Fruit fly (Drosophila melanogaster): Measurements from ENCODE around the gene Nepl15.
A peak's percentile ranks its signal among the peaks of the same experiment; 100 is the strongest.

Nepl15 gene

DNA sequence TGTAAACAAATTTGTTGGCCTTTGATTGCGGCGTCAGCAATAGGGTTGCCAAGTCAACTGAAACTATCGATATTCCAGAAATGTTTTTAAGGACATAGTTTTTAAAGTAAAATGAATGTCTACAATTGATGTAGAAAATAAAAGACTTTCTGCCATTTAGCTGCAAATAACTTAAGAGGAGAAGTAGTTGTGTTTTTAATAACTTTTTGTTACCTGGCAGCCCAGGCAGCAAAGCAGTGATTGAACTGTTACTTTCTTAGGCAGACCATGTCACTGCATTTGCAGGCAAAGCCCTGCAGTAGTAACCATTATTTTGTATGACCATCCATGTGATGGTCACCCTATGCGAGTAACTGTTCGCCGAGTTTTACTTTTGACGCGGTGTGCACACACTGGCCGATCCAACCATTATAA lies 15.4 kb downstream of the Nepl15 start, which contains the start of the genes rumi, CG7029 and Usp12-46 (continued):
- TF ChIP-seq CG10979 (tag; optimal IDR thresholded peaks at IDR 0.05) (peak; percentile 81), ham (GFP tag; IDR thresholded peaks at IDR 0.05) (peak; percentile 69; the same call in 1 of the 2 replicates), Opbp (GFP tag; IDR thresholded peaks at IDR 0.05; ENCODE audit: partially characterized antibody) (peak; percentile 61), CG12071 (GFP tag; optimal IDR thresholded peaks at IDR 0.05) (peak; percentile 59), CoRest (tag; optimal IDR thresholded peaks at IDR 0.05) (peak; percentile 87), Trl (optimal IDR thresholded peaks at IDR 0.05) (peak in 1 of 2 experiments; percentile 1), Trl (GFP tag; optimal IDR thresholded peaks at IDR 0.05) (peak; percentile 92), CG4617 (GFP tag; optimal IDR thresholded peaks at IDR 0.05; ENCODE audit: borderline replicate concordance) (peak; percentile 85), ATbp (GFP tag; optimal IDR thresholded peaks at IDR 0.05) (peak; percentile 64), ttk (GFP tag; IDR thresholded peaks at IDR 0.05) (peak; percentile 76), Fer3 (tag; optimal IDR thresholded peaks at IDR 0.05) (peak; percentile 84), CG9932 (GFP tag; IDR thresholded peaks at IDR 0.05) (peak; percentile 88), Bdp1 (GFP tag; optimal IDR thresholded peaks at IDR 0.05) (peak; percentile 82), p53 (GFP tag; optimal IDR thresholded peaks at IDR 0.05) (peak; percentile 86), Elba2 (GFP tag; optimal IDR thresholded peaks at IDR 0.05) (peak; percentile 71), lov (optimal IDR thresholded peaks at IDR 0.05) (no peak), lov (GFP tag; IDR thresholded peaks at IDR 0.05) (peak; percentile 84; the same call in 2 of the 3 replicates), knrl (GFP tag; IDR thresholded peaks at IDR 0.05; ENCODE audit: partially characterized antibody) (peak; percentile 78), chm (GFP tag; IDR thresholded peaks at IDR 0.05) (peak; percentile 79; the same call in 1 of the 2 replicates), CG3995 (GFP tag; optimal IDR thresholded peaks at IDR 0.05) (peak; percentile 100), fu2 (GFP tag; optimal IDR thresholded peaks at IDR 0.05) (peak; percentile 90), D19B (GFP tag; optimal IDR thresholded peaks at IDR 0.05) (peak; percentile 58), CG42726 (GFP tag; IDR thresholded peaks at IDR 0.05; ENCODE audit: partially characterized antibody) (peak; percentile 44; the same call in 1 of the 2 replicates), org-1 (GFP tag; optimal IDR thresholded peaks at IDR 0.05) (peak; percentile 66), HmgZ (tag; optimal IDR thresholded peaks at IDR 0.05) (peak; percentile 96), vfl (GFP tag; optimal IDR thresholded peaks at IDR 0.05) (peak; percentile 68), Hr3 (GFP tag; optimal IDR thresholded peaks at IDR 0.05) (peak; percentile 88), wdn (GFP tag; IDR thresholded peaks at IDR 0.05) (peak; percentile 71), Myb (GFP tag; optimal IDR thresholded peaks at IDR 0.05) (peak; percentile 80), CG6683 (GFP tag; optimal IDR thresholded peaks at IDR 0.05) (peak; percentile 43), CG30431 (GFP tag; optimal IDR thresholded peaks at IDR 0.05) (peak; percentile 72), Antp (GFP tag; optimal IDR thresholded peaks at IDR 0.05) (peak; percentile 93), ssp (GFP tag; IDR thresholded peaks at IDR 0.05) (peak; percentile 75), CG9609 (GFP tag; optimal IDR thresholded peaks at IDR 0.05) (peak; percentile 87), Nf-YB (GFP tag; optimal IDR thresholded peaks at IDR 0.05) (peak; percentile 57), H2.0 (GFP tag; IDR thresholded peaks at IDR 0.05) (peak; percentile 83), unpg (GFP tag; optimal IDR thresholded peaks at IDR 0.05) (peak; percentile 89), CG3163 (GFP tag; optimal IDR thresholded peaks at IDR 0.05) (peak; percentile 81), CG32532 (GFP tag; IDR thresholded peaks at IDR 0.05) (peak; percentile 89), CG12236 (GFP tag; optimal IDR thresholded peaks at IDR 0.05) (peak; percentile 77), shn (GFP tag; optimal IDR thresholded peaks at IDR 0.05) (peak; percentile 89), CG6765 (GFP tag; optimal IDR thresholded peaks at IDR 0.05) (peak; percentile 63), CG8924 (tag; optimal IDR thresholded peaks at IDR 0.05) (peak; percentile 87), Aef1 (GFP tag; IDR thresholded peaks at IDR 0.05) (peak; percentile 84), ewg (GFP tag; optimal IDR thresholded peaks at IDR 0.05) (peak; percentile 67), gcm2 (GFP tag; optimal IDR thresholded peaks at IDR 0.05) (peak; percentile 67), HmgD (GFP tag; optimal IDR thresholded peaks at IDR 0.05) (peak; percentile 98), CG2129 (GFP tag; IDR thresholded peaks at IDR 0.05; ENCODE audit: partially characterized antibody) (peak; percentile 64), CG9437 (GFP tag; optimal IDR thresholded peaks at IDR 0.05) (peak; percentile 57), Lhr (GFP tag; optimal IDR thresholded peaks at IDR 0.05) (peak; percentile 76), HLH54F (GFP tag; optimal IDR thresholded peaks at IDR 0.05) (peak; percentile 93)
